Fruit fly (Drosophila melanogaster) whole organism, prepupa: ENCODE measurements around the gene CG11696.

Experiments used
- CG11294 ChIP-seq: fragments of 200-800 bp; sonication (Bioruptor generic); IDR thresholded peaks from 2 replicates; pipeline ENCODE4 v1.3.6; 2022; ENCODE audit warnings: missing biosample characterization, missing genetic modification characterization
- CG3919 ChIP-seq: fragments of 200-800 bp; sonication (Bioruptor generic); optimal IDR thresholded peaks from 3 replicates; lab custom pipeline; 2016; ENCODE audit warnings: missing biosample characterization, missing genetic modification characterization
- CG8119 ChIP-seq: fragments of 200-800 bp; sonication (Bioruptor generic); IDR thresholded peaks from 3 replicates; pipeline ENCODE4 v1.3.6; 2022; ENCODE audit warnings: missing biosample characterization, missing genetic modification characterization
- CG9139 ChIP-seq: fragments of 200-800 bp; sonication (Bioruptor generic); optimal IDR thresholded peaks from 3 replicates; lab custom pipeline; 2017; ENCODE audit warnings: missing biosample characterization, mild to moderate bottlenecking, missing genetic modification characterization
- Ets21C ChIP-seq: fragments of 200-800 bp; sonication (Bioruptor generic); optimal IDR thresholded peaks from 3 replicates; lab custom pipeline; 2016; ENCODE audit warnings: missing biosample characterization, missing genetic modification characterization
- Met ChIP-seq: fragments of 200-800 bp; sonication (Bioruptor generic); optimal IDR thresholded peaks from 3 replicates; lab custom pipeline; 2016; ENCODE audit warnings: missing biosample characterization, missing genetic modification characterization
- Sox102F ChIP-seq: fragments of 200-800 bp; sonication (Bioruptor generic); optimal IDR thresholded peaks from 2 replicates; lab custom pipeline; 2016; ENCODE audit warnings: missing biosample characterization, mild to moderate bottlenecking, missing genetic modification characterization
- fkh ChIP-seq: fragments of 200-800 bp; sonication (Bioruptor generic); optimal IDR thresholded peaks from 3 replicates; lab custom pipeline; 2017; ENCODE audit warnings: missing biosample characterization, mild to moderate bottlenecking, missing genetic modification characterization, moderate library complexity

DNA sequence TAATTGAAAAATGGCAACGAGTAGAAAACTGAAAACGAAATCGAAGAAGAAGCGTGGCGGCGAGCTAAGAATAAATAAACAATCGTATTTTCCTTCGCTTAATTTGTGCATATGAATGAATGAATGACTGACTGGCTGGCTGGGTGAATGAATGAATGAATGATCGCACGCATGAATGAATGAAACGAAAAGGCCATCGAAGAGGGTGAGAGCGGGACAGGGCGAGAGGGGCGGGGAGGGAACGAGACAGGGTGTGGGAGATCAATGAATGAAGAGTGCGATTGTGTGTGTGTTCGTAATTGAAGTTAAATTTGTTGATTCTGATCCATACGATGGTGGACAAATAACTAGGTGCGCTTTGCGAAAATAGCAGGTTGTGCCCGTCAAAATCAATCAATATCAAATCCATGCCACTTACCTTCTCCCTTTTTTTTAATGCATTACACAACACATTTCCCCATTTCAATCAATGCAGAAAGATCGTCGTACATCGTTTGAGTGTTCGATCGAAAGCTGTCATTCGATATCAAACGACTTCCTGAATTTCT lies 46.4 kb upstream of the CG11696 start:
- no peak for TF ChIP-seq fkh (GFP tag; lab: Kevin White, UChicago)
- no peak for TF ChIP-seq Ets21C (GFP tag; lab: Kevin White, UChicago)
- TF ChIP-seq Met (GFP tag; lab: Kevin White, UChicago), result no peak
- no peak for TF ChIP-seq CG9139 (GFP tag; lab: Kevin White, UChicago)
- TF ChIP-seq CG3919, result no peak
- no peak for TF ChIP-seq CG11294 (GFP tag; lab: Robert Waterston, UW)
- TF ChIP-seq CG8119 (GFP tag; lab: Robert Waterston, UW), result no peak
- no peak for TF ChIP-seq Sox102F (GFP tag; lab: Kevin White, UChicago)
